Fruit fly (Drosophila melanogaster) whole organism, pupa: ENCODE results near the gene CG15022.

Source experiments
- CG10348 ChIP-seq: fragments of 200-800 bp; sonication (Bioruptor generic); IDR thresholded peaks from 2 replicates; pipeline ENCODE4 v1.3.6; 2022; ENCODE audit warnings: missing biosample characterization, missing genetic modification characterization
- CG12605 ChIP-seq: fragments of 200-800 bp; sonication (Bioruptor generic); IDR thresholded peaks from 2 replicates; pipeline ENCODE4 v1.3.6; 2022; ENCODE audit warnings: missing biosample characterization, missing genetic modification characterization
- CG13204 ChIP-seq: fragments of 200-800 bp; sonication (Bioruptor generic); optimal IDR thresholded peaks from 2 replicates; lab custom pipeline; 2018; ENCODE audit warnings: missing biosample characterization, mild to moderate bottlenecking, missing genetic modification characterization, moderate library complexity
- CG14655 ChIP-seq: fragments of 200-800 bp; sonication (Bioruptor generic); optimal IDR thresholded peaks from 3 replicates; lab custom pipeline; 2017; ENCODE audit warnings: mild to moderate bottlenecking, missing biosample characterization, missing genetic modification reagents, missing genetic modification characterization
- CG15710 ChIP-seq: fragments of 200-800 bp; sonication (Bioruptor generic); optimal IDR thresholded peaks from 2 replicates; lab custom pipeline; 2018; ENCODE audit warnings: missing biosample characterization, mild to moderate bottlenecking, missing genetic modification characterization, moderate library complexity
- CG17806 ChIP-seq: fragments of 200-800 bp; sonication (Bioruptor generic); optimal IDR thresholded peaks from 2 replicates; lab custom pipeline; 2018; ENCODE audit warnings: missing biosample characterization, mild to moderate bottlenecking, missing genetic modification characterization, moderate library complexity
- CG32121 ChIP-seq: fragments of 200-800 bp; sonication (Bioruptor generic); IDR thresholded peaks from 2 replicates; pipeline ENCODE4 v1.3.6; 2022; ENCODE audit warnings: missing biosample characterization, missing genetic modification characterization
- CG34367 ChIP-seq: fragments of 200-800 bp; sonication (Bioruptor generic); optimal IDR thresholded peaks from 2 replicates; lab custom pipeline; 2018; ENCODE audit warnings: missing biosample characterization, mild to moderate bottlenecking, missing genetic modification characterization
- CG4496 ChIP-seq: fragments of 200-800 bp; sonication (Bioruptor generic); IDR thresholded peaks from 3 replicates; pipeline ENCODE4 v1.3.6; 2022; ENCODE audit warnings: missing biosample characterization, missing genetic modification characterization
- CG8159 ChIP-seq: fragments of 200-800 bp; sonication (Bioruptor generic); optimal IDR thresholded peaks from 3 replicates; lab custom pipeline; 2018; ENCODE audit warnings: missing biosample characterization, mild to moderate bottlenecking, missing genetic modification characterization, moderate library complexity
- CG8301 ChIP-seq: fragments of 200-800 bp; sonication (Bioruptor generic); optimal IDR thresholded peaks from 2 replicates; lab custom pipeline; 2018; ENCODE audit warnings: missing biosample characterization, mild to moderate bottlenecking, missing genetic modification characterization
- CG9948 ChIP-seq: fragments of 200-800 bp; sonication (Bioruptor generic); optimal IDR thresholded peaks from 2 replicates; lab custom pipeline; 2018; ENCODE audit warnings: missing biosample characterization, mild to moderate bottlenecking, missing genetic modification characterization, moderate library complexity
- D1 ChIP-seq: fragments of 200-800 bp; sonication (Bioruptor generic); optimal IDR thresholded peaks from 2 replicates; lab custom pipeline; 2018; ENCODE audit warnings: missing biosample characterization, mild to moderate bottlenecking, missing genetic modification characterization, moderate library complexity
- EcR ChIP-seq: fragments of 200-800 bp; sonication (Bioruptor generic); optimal IDR thresholded peaks from 3 replicates; lab custom pipeline; 2019; ENCODE audit warnings: missing biosample characterization, missing genetic modification characterization, mild to moderate bottlenecking, moderate library complexity, missing genetic modification reagents
- Ets98B ChIP-seq: fragments of 200-800 bp; sonication (Bioruptor generic); IDR thresholded peaks from 2 replicates; pipeline ENCODE4 v1.3.6; 2022; ENCODE audit warnings: missing biosample characterization, missing genetic modification characterization
- Pif1A ChIP-seq: fragments of 200-800 bp; sonication (Bioruptor generic); optimal IDR thresholded peaks from 3 replicates; lab custom pipeline; 2016; ENCODE audit warnings: missing biosample characterization, missing genetic modification characterization
- Pif1B ChIP-seq: fragments of 200-800 bp; sonication (Bioruptor generic); optimal IDR thresholded peaks from 3 replicates; lab custom pipeline; 2016; ENCODE audit warnings: missing biosample characterization, missing genetic modification characterization
- Snoo ChIP-seq: fragments of 200-800 bp; sonication (Bioruptor generic); optimal IDR thresholded peaks from 3 replicates; lab custom pipeline; 2017; ENCODE audit warnings: missing biosample characterization, mild to moderate bottlenecking, missing genetic modification characterization, inconsistent platforms
- fd96Ca ChIP-seq: fragments of 200-800 bp; sonication (Bioruptor generic); IDR thresholded peaks from 3 replicates; pipeline ENCODE4 v1.3.6; 2022; ENCODE audit warnings: missing biosample characterization, missing genetic modification characterization
- gl ChIP-seq: fragments of 200-800 bp; sonication (Bioruptor generic); optimal IDR thresholded peaks from 2 replicates; lab custom pipeline; 2018; ENCODE audit warnings: missing biosample characterization, mild to moderate bottlenecking, missing genetic modification characterization
- rn ChIP-seq: fragments of 200-800 bp; sonication (Bioruptor generic); IDR thresholded peaks from 2 replicates; pipeline ENCODE4 v1.3.6; 2022; ENCODE audit warnings: missing biosample characterization, missing genetic modification characterization

The CG15022 gene

DNA sequence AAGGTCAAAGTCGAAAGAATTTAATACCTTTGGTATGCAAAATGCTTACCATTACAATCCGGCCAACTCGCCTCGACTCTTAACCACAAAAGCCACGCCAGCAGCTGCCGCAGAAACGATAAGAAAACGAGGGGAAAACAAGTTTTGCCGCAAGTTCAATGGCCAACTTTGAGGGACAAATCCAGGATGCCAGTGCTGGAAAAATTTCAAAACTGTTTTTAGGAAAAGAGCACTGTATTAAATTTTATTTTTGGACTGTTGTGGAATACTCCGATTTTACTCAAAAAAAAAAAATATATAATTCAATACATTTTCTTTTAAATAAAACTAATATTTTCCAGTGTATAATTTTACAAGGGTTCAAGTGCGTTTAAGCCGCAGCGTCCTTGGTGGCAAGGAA lies 34.5 kb upstream of the CG15022 start:
- TF ChIP-seq CG14655 (GFP tag; lab: Kevin White, UChicago) = peak; percentile 45
- peak; percentile 86 for TF ChIP-seq D1 (tag; lab: Kevin White, UChicago)
- TF ChIP-seq CG8159 = peak; percentile 88
- TF ChIP-seq CG9948 (tag; lab: Kevin White, UChicago) = peak; percentile 87
- peak; percentile 87 for TF ChIP-seq CG17806 (tag; lab: Kevin White, UChicago)
- TF ChIP-seq CG10348 (GFP tag; lab: Robert Waterston, UW) = no peak
- peak; percentile 93 for TF ChIP-seq CG15710 (tag; lab: Kevin White, UChicago)
- peak; percentile 45 for TF ChIP-seq gl (tag; lab: Kevin White, UChicago)
- peak; percentile 86 for TF ChIP-seq CG34367
- TF ChIP-seq rn (GFP tag; lab: Robert Waterston, UW) = no peak
- TF ChIP-seq CG4496 (GFP tag; lab: Robert Waterston, UW) = peak; percentile 51; the same call in 1 of the 3 replicates
- peak; percentile 72 for TF ChIP-seq CG13204
- peak; percentile 31; the same call in 1 of the 2 replicates for TF ChIP-seq CG12605 (GFP tag; lab: Robert Waterston, UW)
- TF ChIP-seq Pif1A = peak; percentile 82
- TF ChIP-seq CG8301 (tag; lab: Kevin White, UChicago) = peak; percentile 0
- peak; percentile 73 for TF ChIP-seq Snoo
- peak; percentile 88 for TF ChIP-seq Pif1B (GFP tag; lab: Kevin White, UChicago)
- no peak for TF ChIP-seq Ets98B
- no peak for TF ChIP-seq fd96Ca
- peak; percentile 100 for TF ChIP-seq EcR (GFP tag; lab: Kevin White, UChicago)
- TF ChIP-seq CG32121 (GFP tag; lab: Robert Waterston, UW) = no peak

DNA sequence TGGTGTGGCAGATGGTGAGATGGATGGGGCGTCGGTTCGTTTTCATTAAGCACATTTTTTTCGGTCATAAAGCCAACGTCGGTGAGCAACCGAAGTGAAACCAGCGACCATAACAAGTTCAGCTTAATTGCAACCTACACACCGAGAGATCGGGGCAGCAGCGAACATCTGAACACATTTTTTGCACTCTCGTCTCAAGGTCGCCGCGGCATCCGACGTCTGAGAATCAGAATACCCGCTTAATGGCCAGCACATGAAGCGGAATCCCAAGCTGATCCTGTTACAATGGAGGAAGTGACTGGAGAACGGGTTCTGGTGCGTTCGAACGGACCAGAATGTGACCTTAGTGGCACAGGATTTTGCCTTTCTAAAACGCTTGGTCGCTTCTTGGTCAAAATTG lies 33.5 kb upstream of the CG15022 start:
- TF ChIP-seq CG10348 (GFP tag; lab: Robert Waterston, UW) (no peak), CG8159 (no peak), D1 (tag; lab: Kevin White, UChicago) (no peak), Pif1A (no peak), rn (GFP tag; lab: Robert Waterston, UW) (no peak), CG4496 (GFP tag; lab: Robert Waterston, UW) (no peak), CG17806 (tag; lab: Kevin White, UChicago) (no peak), EcR (GFP tag; lab: Kevin White, UChicago) (peak; percentile 88), CG15710 (tag; lab: Kevin White, UChicago) (no peak), CG13204 (peak; percentile 44), CG14655 (GFP tag; lab: Kevin White, UChicago) (no peak), CG8301 (tag; lab: Kevin White, UChicago) (no peak), CG9948 (tag; lab: Kevin White, UChicago) (no peak)

DNA sequence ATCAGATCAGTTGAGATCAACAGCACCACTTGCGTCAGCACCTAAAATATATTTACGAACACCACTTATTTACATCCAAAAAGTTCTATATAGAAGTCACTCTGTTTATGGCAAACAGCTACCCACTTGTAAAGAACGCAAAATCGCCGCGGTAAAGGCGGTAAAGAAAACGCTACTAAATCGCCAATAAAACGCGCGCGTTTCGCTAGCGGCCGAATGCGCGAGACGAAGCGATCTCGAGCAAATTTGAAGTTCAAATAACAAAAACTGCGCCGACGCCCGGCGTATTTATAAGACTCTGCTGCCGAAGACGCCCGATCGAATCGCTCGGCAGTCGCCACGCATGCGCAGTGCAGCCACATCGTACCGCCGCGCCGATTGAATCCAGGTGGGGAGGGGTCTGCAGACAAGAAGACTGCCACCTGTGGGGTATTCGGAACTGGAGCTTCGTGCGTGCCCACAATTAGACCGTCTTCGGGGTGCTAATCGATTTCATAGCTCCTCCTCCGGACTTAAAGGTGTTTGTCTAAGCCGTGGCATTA lies 30.7 kb upstream of the CG15022 start, which contains the start of gene CG13722:
CG13722 (minus strand) TSS at position 262 of the 542 bp plus-strand sequence.
- TF ChIP-seq CG34367 (no peak), gl (tag; lab: Kevin White, UChicago) (no peak), CG13204 (peak; percentile 90), rn (GFP tag; lab: Robert Waterston, UW) (no peak), CG4496 (GFP tag; lab: Robert Waterston, UW) (peak; percentile 20; the same call in 1 of the 3 replicates), CG8301 (tag; lab: Kevin White, UChicago) (no peak), EcR (GFP tag; lab: Kevin White, UChicago) (peak; percentile 51), CG10348 (GFP tag; lab: Robert Waterston, UW) (no peak), D1 (tag; lab: Kevin White, UChicago) (no peak), CG32121 (GFP tag; lab: Robert Waterston, UW) (no peak), Snoo (no peak)

DNA sequence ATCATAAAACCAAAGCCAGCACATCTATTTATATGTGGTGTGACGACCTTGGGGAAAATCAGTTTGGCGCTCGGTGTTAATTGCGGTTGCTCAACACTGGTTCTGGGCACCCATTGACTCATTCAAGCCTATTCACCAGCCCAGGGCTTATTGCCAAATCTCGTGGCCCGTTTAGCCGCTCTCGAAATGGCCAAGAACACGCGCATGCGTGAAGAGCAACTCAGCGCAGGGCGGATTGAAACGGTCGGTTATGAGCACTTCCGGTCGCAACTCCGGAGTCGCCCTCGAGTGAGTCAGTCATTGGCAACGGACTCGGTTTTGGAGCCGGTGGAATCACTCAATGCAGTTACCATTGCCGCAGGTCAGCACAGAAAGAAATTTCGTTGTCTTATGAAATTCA lies 29.4 kb upstream of the CG15022 start:
- no peak for TF ChIP-seq CG32121 (GFP tag; lab: Robert Waterston, UW)
- TF ChIP-seq EcR (GFP tag; lab: Kevin White, UChicago) = no peak
- no peak for TF ChIP-seq Snoo
- no peak for TF ChIP-seq Pif1A
- no peak for TF ChIP-seq CG8301 (tag; lab: Kevin White, UChicago)
- TF ChIP-seq CG9948 (tag; lab: Kevin White, UChicago) = no peak
- TF ChIP-seq rn (GFP tag; lab: Robert Waterston, UW) = no peak
- TF ChIP-seq, all 21 proteins: peak for 0

DNA sequence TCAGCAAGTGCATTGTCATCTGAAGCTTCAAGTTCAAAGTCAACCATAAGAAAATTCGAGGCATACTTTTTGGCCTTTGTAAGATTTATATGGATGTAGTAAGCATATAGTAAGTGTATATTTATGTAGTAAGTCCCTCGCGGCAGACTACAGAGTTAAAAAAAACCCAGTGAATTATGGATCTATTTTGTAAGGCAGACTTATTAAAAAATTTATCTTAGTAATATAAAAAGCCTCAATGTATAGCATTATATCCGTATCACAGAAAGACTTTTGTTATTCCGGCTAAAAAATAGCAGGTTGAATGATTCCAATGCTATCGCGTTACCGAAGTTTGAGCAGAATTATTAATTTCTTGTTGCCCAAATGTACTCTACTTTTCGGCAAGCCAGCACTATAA lies 24.5 kb upstream of the CG15022 start:
- peak; percentile 63 for TF ChIP-seq EcR (GFP tag; lab: Kevin White, UChicago)
- no peak for TF ChIP-seq CG13204
- TF ChIP-seq fd96Ca = no peak
- TF ChIP-seq CG8159 = no peak
- no peak for TF ChIP-seq CG12605 (GFP tag; lab: Robert Waterston, UW)
- TF ChIP-seq Ets98B = no peak

DNA sequence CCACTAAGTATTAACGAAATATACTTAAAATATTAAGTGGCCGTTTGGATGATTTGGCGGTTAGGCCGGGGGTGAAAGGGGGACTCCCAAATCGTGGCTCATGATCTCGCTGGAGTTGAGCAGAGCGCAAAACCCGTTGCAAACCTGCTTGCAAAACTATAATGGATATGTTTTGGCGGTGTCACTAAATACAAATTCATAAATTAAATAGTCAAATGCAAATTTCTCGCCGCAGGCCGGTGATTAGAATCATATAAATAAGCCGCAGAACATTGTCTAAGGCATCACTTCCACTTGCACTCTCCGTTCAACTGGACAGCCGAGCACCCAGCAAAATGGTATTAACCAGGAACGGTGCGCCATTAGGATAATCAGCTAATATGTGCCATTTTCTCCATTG lies 22.4 kb upstream of the CG15022 start, which contains the start of gene CG11350:
CG11350 (plus strand) TSS at position 301 of the 400 bp plus-strand sequence.
- TF ChIP-seq CG13204 (no peak), CG8301 (tag; lab: Kevin White, UChicago) (no peak), CG34367 (no peak), CG9948 (tag; lab: Kevin White, UChicago) (no peak), Pif1A (no peak), rn (GFP tag; lab: Robert Waterston, UW) (no peak), Pif1B (GFP tag; lab: Kevin White, UChicago) (no peak), CG10348 (GFP tag; lab: Robert Waterston, UW) (no peak), CG17806 (tag; lab: Kevin White, UChicago) (no peak), Snoo (no peak), fd96Ca (no peak), CG4496 (GFP tag; lab: Robert Waterston, UW) (no peak), D1 (tag; lab: Kevin White, UChicago) (no peak), CG12605 (GFP tag; lab: Robert Waterston, UW) (no peak), gl (tag; lab: Kevin White, UChicago) (no peak), CG15710 (tag; lab: Kevin White, UChicago) (no peak), CG32121 (GFP tag; lab: Robert Waterston, UW) (no peak), CG14655 (GFP tag; lab: Kevin White, UChicago) (no peak)
- TF ChIP-seq, all 21 proteins: peak for 0
